Worm (Caenorhabditis elegans) whole organism, early embryonic: ENCODE data around the gene srh-45.

ENCODE experiments used
- ama-1 ChIP-seq: fragments of 150-350 bp; optimal IDR thresholded peaks from 2 replicates; lab custom pipeline; 2014
- ets-7 ChIP-seq: sonication (generic microtip); optimal IDR thresholded peaks from 2 replicates; lab custom pipeline; 2016; ENCODE audit warnings: missing genotype, missing genetic modification characterization, missing compliant biosample characterization
- hmbx-1 ChIP-seq: sonication (generic microtip); optimal IDR thresholded peaks from 2 replicates; lab custom pipeline; 2016; ENCODE audit warnings: mild to moderate bottlenecking, missing genetic modification characterization, missing compliant biosample characterization
- hnd-1 ChIP-seq: sonication (generic microtip); optimal IDR thresholded peaks from 2 replicates; lab custom pipeline; 2016; ENCODE audit warnings: missing genetic modification characterization, missing compliant biosample characterization
- tra-4 ChIP-seq: sonication (generic microtip); optimal IDR thresholded peaks from 2 replicates; lab custom pipeline; 2017; ENCODE audit warnings: missing genetic modification characterization, missing compliant biosample characterization

DNA sequence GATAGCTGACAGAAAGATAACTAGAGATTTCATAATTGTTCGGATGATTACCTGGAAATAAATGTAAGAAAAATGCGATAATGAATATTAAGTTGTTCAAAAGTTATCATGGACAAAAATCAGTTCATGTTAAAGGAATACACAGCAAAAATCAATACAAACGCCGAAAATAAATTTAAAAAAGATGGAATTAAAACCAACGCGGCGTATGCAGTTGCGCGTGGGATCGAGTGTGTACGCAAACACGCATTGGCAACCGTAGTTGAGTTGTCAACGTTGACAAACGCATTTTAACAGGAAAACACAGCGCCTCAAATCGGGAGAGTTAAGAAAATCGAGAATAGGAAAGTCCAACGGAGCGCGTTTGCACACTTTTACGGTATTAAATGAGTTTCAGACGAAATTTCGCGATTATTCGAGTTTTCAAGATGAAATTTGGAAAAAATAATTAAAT, 22.2 kb upstream of the srh-45 start, which contains the start of gene tmed-10:
- TF ChIP-seq tra-4 (tag; lab: Kevin White, UChicago) (no peak), hnd-1 (no peak), ets-7 (tag; lab: Kevin White, UChicago) (no peak), ama-1 (lab: Kevin White, UChicago) (no peak), hmbx-1 (tag; lab: Kevin White, UChicago) (no peak)
